Worm (Caenorhabditis elegans) whole organism, L1 larva: ENCODE measurements around the gene F53C3.1.

ENCODE experiments used
- C04F5.9 ChIP-seq: sonication (generic microtip); optimal IDR thresholded peaks from 2 replicates; lab custom pipeline; 2016; ENCODE audit warnings: missing genetic modification characterization, missing compliant biosample characterization
- ceh-8 ChIP-seq: fragments of 200-800 bp; sonication (Bioruptor generic); optimal IDR thresholded peaks from 2 replicates; lab custom pipeline; 2018; ENCODE audit warnings: mild to moderate bottlenecking, missing genetic modification characterization, moderate library complexity, missing compliant biosample characterization
- hlh-4 ChIP-seq: sonication (generic microtip); optimal IDR thresholded peaks from 2 replicates; lab custom pipeline; 2016; ENCODE audit warnings: mild to moderate bottlenecking, missing genetic modification characterization, missing compliant biosample characterization
- lin-14 ChIP-seq: fragments of 200-800 bp; sonication (Bioruptor generic); optimal IDR thresholded peaks from 2 replicates; lab custom pipeline; 2018; ENCODE audit warnings: mild to moderate bottlenecking, missing genetic modification characterization, moderate library complexity, missing compliant biosample characterization
- nhr-77 ChIP-seq: fragments of 150-350 bp; optimal IDR thresholded peaks from 2 replicates; lab custom pipeline; 2014; ENCODE audit warnings: missing biosample characterization, missing genetic modification characterization
- unc-62 ChIP-seq: fragments of 150-350 bp; optimal IDR thresholded peaks from 2 replicates; lab custom pipeline; 2014; ENCODE audit warnings: missing biosample characterization, missing genetic modification reagents, missing genetic modification characterization

DNA sequence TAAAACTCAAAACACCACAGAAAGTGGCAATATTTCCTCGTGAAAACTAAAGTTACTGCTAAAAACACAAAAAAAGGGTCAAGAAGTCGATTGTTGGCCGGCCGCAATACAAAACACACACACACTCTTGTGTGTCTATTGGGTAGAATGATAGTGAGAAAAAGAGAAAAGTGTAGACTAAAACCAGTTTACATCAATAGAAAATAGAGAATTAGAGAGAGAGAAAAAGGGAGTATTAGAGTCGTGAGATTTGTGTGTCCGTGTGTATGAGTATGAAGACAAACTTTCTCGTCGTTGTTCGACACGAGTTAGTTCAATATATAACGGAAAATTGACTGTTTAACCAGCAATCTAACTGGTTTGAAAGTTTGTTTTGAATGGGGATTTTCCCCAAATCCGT is 17.6 kb downstream of the F53C3.1 start:
- TF ChIP-seq nhr-77 (peak; percentile 33), unc-62 (GFP tag; lab: Kevin White, UChicago) (no peak), C04F5.9 (tag; lab: Kevin White, UChicago) (no peak), lin-14 (GFP tag; lab: Kevin White, UChicago) (peak; percentile 84), ceh-8 (no peak), hlh-4 (tag; lab: Kevin White, UChicago) (no peak)
